Fruit fly (Drosophila melanogaster) whole organism, embryonic: ENCODE measurements around the gene CG18301.
A peak's percentile ranks its signal among the peaks of the same experiment; 100 is the strongest.

Experiments used
- Aef1 ChIP-seq: fragments of 200-800 bp; sonication (Bioruptor generic); IDR thresholded peaks from 3 replicates; pipeline ENCODE4 v1.3.6; 2022; ENCODE audit warnings: missing biosample characterization, missing genetic modification characterization
- Awh ChIP-seq: fragments of 200-800 bp; sonication (Bioruptor generic); IDR thresholded peaks from 2 replicates; pipeline ENCODE4, ENCODE4 v1.3.6; 2022; ENCODE audit warnings: missing biosample characterization, missing genetic modification characterization
- Bgb ChIP-seq: fragments of 200-800 bp; sonication (Bioruptor generic); IDR thresholded peaks from 2 replicates; pipeline ENCODE4 v1.3.6; 2022; ENCODE audit warnings: missing biosample characterization, missing genetic modification characterization; ENCODE audit not compliant: partially characterized antibody
- BtbVII ChIP-seq: fragments of 200-800 bp; sonication (Bioruptor generic); optimal IDR thresholded peaks from 3 replicates; lab custom pipeline; 2017; ENCODE audit warnings: missing biosample characterization, mild to moderate bottlenecking, missing genetic modification characterization
- CG10543 ChIP-seq: fragments of 200-800 bp; sonication (Bioruptor generic); optimal IDR thresholded peaks from 3 replicates; lab custom pipeline; 2017; ENCODE audit warnings: missing biosample characterization, mild to moderate bottlenecking, missing genetic modification characterization, moderate library complexity
- CG12236 ChIP-seq: fragments of 200-800 bp; sonication (Bioruptor generic); optimal IDR thresholded peaks from 2 replicates; lab custom pipeline; 2016; ENCODE audit warnings: missing biosample characterization, missing genetic modification characterization
- CG12744 ChIP-seq: fragments of 200-800 bp; sonication (Bioruptor generic); optimal IDR thresholded peaks from 2 replicates; lab custom pipeline; 2016; ENCODE audit warnings: missing biosample characterization, missing genetic modification characterization
- CG13296 ChIP-seq: fragments of 200-800 bp; sonication (Bioruptor generic); optimal IDR thresholded peaks from 3 replicates; lab custom pipeline; 2018; ENCODE audit warnings: missing biosample characterization, mild to moderate bottlenecking, missing genetic modification characterization
- CG15011 ChIP-seq: fragments of 200-800 bp; sonication (Bioruptor generic); optimal IDR thresholded peaks from 3 replicates; lab custom pipeline; 2018; ENCODE audit warnings: missing biosample characterization, mild to moderate bottlenecking, missing genetic modification characterization
- CG1529 ChIP-seq: fragments of 200-800 bp; sonication (Bioruptor generic); optimal IDR thresholded peaks from 3 replicates; lab custom pipeline; 2018; ENCODE audit warnings: missing biosample characterization, missing genetic modification characterization
- CG1647 ChIP-seq: fragments of 200-800 bp; sonication (Bioruptor generic); optimal IDR thresholded peaks from 3 replicates; lab custom pipeline; 2016; ENCODE audit warnings: missing biosample characterization, missing genetic modification characterization
- CG18262 ChIP-seq: fragments of 200-800 bp; optimal IDR thresholded peaks from 3 replicates; lab custom pipeline; 2019; ENCODE audit warnings: missing biosample characterization, mild to moderate bottlenecking, missing genetic modification characterization, moderate library complexity
- CG18599 ChIP-seq: fragments of 200-800 bp; sonication (Bioruptor generic); optimal IDR thresholded peaks from 3 replicates; lab custom pipeline; 2017; ENCODE audit warnings: missing biosample characterization, missing genetic modification characterization, mild to moderate bottlenecking, moderate library complexity, missing genetic modification reagents
- CG2712 ChIP-seq: fragments of 200-800 bp; optimal IDR thresholded peaks from 3 replicates; lab custom pipeline; 2019; ENCODE audit warnings: missing biosample characterization, mild to moderate bottlenecking, missing genetic modification characterization, moderate library complexity
- CG34422 ChIP-seq: fragments of 200-800 bp; sonication (Bioruptor generic); IDR thresholded peaks from 3 replicates; pipeline ENCODE4 v1.3.6; 2022; ENCODE audit warnings: missing biosample characterization, missing genetic modification characterization
- CG7556 ChIP-seq: fragments of 200-800 bp; sonication (Bioruptor generic); optimal IDR thresholded peaks from 2 replicates; lab custom pipeline; 2017; ENCODE audit warnings: missing biosample characterization, mild to moderate bottlenecking, missing genetic modification characterization
- CHES-1-like ChIP-seq: fragments of 200-800 bp; sonication (Bioruptor generic); optimal IDR thresholded peaks from 2 replicates; lab custom pipeline; 2016; ENCODE audit warnings: missing biosample characterization, missing genetic modification characterization
- CTCF ChIP-seq: fragments of 200-800 bp; sonication (Bioruptor generic); optimal IDR thresholded peaks from 2 replicates; lab custom pipeline; 2017; ENCODE audit warnings: missing biosample characterization, mild to moderate bottlenecking, missing genetic modification characterization, moderate library complexity
- Chrac-16 ChIP-seq: fragments of 200-800 bp; sonication (Bioruptor generic); optimal IDR thresholded peaks from 3 replicates; lab custom pipeline; 2016; ENCODE audit warnings: missing biosample characterization, missing genetic modification characterization
- Dad ChIP-seq: fragments of 200-800 bp; sonication (Bioruptor generic); optimal IDR thresholded peaks from 3 replicates; lab custom pipeline; 2016; ENCODE audit warnings: missing biosample characterization, missing genetic modification characterization
- Dp ChIP-seq: fragments of 200-800 bp; sonication (Bioruptor generic); optimal IDR thresholded peaks from 2 replicates; lab custom pipeline; 2018; ENCODE audit warnings: missing biosample characterization, mild to moderate bottlenecking, missing genetic modification characterization, moderate library complexity
- Dref ChIP-seq: fragments of 200-800 bp; sonication (Bioruptor generic); IDR thresholded peaks from 2 replicates; pipeline ENCODE4 v1.3.6; 2022; ENCODE audit warnings: missing biosample characterization, missing genetic modification characterization
- HHEX ChIP-seq: fragments of 200-800 bp; sonication (Bioruptor generic); optimal IDR thresholded peaks from 3 replicates; lab custom pipeline; 2017; ENCODE audit warnings: missing biosample characterization, mild to moderate bottlenecking, missing genetic modification characterization, missing genetic modification reagents
- Jarid2 ChIP-seq: fragments of 200-800 bp; sonication (Bioruptor generic); optimal IDR thresholded peaks from 3 replicates; lab custom pipeline; 2017; ENCODE audit warnings: mild to moderate bottlenecking, missing biosample characterization, missing genetic modification reagents, missing genetic modification characterization
- Max ChIP-seq: fragments of 200-800 bp; sonication (Bioruptor generic); optimal IDR thresholded peaks from 2 replicates; lab custom pipeline; 2016; ENCODE audit warnings: missing biosample characterization, mild to moderate bottlenecking, missing genetic modification characterization
- NC2β ChIP-seq: fragments of 200-800 bp; sonication (Bioruptor generic); optimal IDR thresholded peaks from 2 replicates; lab custom pipeline; 2016; ENCODE audit warnings: missing biosample characterization, missing genetic modification characterization
- Pdp1 ChIP-seq, 2 experiments: fragments of 200-800 bp; sonication (Bioruptor generic); optimal IDR thresholded peaks; 3 replicates each; lab custom pipeline; 2016; ENCODE audit warnings: missing biosample characterization in 2 of 2, missing genetic modification characterization in 2 of 2, mild to moderate bottlenecking in 1 of 2, moderate library complexity in 1 of 2
- Rfx ChIP-seq: fragments of 200-800 bp; sonication (Bioruptor generic); IDR thresholded peaks from 2 replicates; pipeline ENCODE4 v1.3.6; 2022; ENCODE audit warnings: missing biosample characterization, missing genetic modification characterization
- Side ChIP-seq: fragments of 200-800 bp; sonication (Bioruptor generic); optimal IDR thresholded peaks from 2 replicates; lab custom pipeline; 2016; ENCODE audit warnings: missing biosample characterization, missing genetic modification characterization
- TFAM ChIP-seq: fragments of 200-800 bp; sonication (Bioruptor generic); optimal IDR thresholded peaks from 2 replicates; lab custom pipeline; 2017; ENCODE audit warnings: missing biosample characterization, missing genetic modification characterization, inconsistent platforms
- Trl ChIP-seq, 3 experiments: fragments of >200 bp in 2 of 3; fragments of 200-800 bp in 1 of 3; sonication (Bioruptor generic) in 1 of 3; optimal IDR thresholded peaks; 2 replicates in 1 of 3; 3 replicates in 2 of 3; lab custom pipeline; 2016 to 2017; ENCODE audit warnings: missing biosample characterization in 1 of 3, missing genetic modification characterization in 1 of 3
- dan ChIP-seq: fragments of 200-800 bp; sonication (Bioruptor generic); IDR thresholded peaks from 2 replicates; pipeline ENCODE4 v1.3.6; 2022; ENCODE audit warnings: missing biosample characterization, missing genetic modification characterization
- eve ChIP-seq, 2 experiments: fragments of >200 bp; optimal IDR thresholded peaks; 2 replicates each; lab custom pipeline; 2017; ENCODE audit warnings: missing biosample characterization in 2 of 2, missing genetic modification characterization in 2 of 2
- ftz-f1 ChIP-seq: fragments of 200-800 bp; sonication (Bioruptor generic); optimal IDR thresholded peaks from 2 replicates; lab custom pipeline; 2016; ENCODE audit warnings: missing biosample characterization, missing genetic modification characterization
- gcm2 ChIP-seq: fragments of 200-800 bp; sonication (Bioruptor generic); optimal IDR thresholded peaks from 2 replicates; lab custom pipeline; 2016; ENCODE audit warnings: missing biosample characterization, missing genetic modification characterization
- hth ChIP-seq: fragments of >200 bp; optimal IDR thresholded peaks from 2 replicates; lab custom pipeline; 2017; ENCODE audit warnings: inconsistent platforms
- jing ChIP-seq: fragments of 200-800 bp; sonication (Bioruptor generic); optimal IDR thresholded peaks from 2 replicates; lab custom pipeline; 2018; ENCODE audit warnings: missing biosample characterization, mild to moderate bottlenecking, missing genetic modification characterization
- lab ChIP-seq: fragments of 200-800 bp; sonication (Bioruptor generic); optimal IDR thresholded peaks from 3 replicates; lab custom pipeline; 2017; ENCODE audit warnings: missing biosample characterization, missing genetic modification characterization, mild to moderate bottlenecking, moderate library complexity, missing genetic modification reagents
- maf-S ChIP-seq: fragments of 200-800 bp; sonication (Bioruptor generic); optimal IDR thresholded peaks from 2 replicates; lab custom pipeline; 2016; ENCODE audit warnings: missing biosample characterization, missing genetic modification characterization
- mirr ChIP-seq: fragments of 200-800 bp; sonication (Bioruptor generic); optimal IDR thresholded peaks from 3 replicates; lab custom pipeline; 2018; ENCODE audit warnings: missing biosample characterization, mild to moderate bottlenecking, missing genetic modification characterization
- oc ChIP-seq: fragments of 200-800 bp; sonication (Bioruptor generic); optimal IDR thresholded peaks from 2 replicates; lab custom pipeline; 2018; ENCODE audit warnings: missing biosample characterization, mild to moderate bottlenecking, missing genetic modification characterization, moderate library complexity
- onecut ChIP-seq: fragments of 200-800 bp; sonication (Bioruptor generic); IDR thresholded peaks from 2 replicates; pipeline ENCODE4 v1.3.6; 2022; ENCODE audit warnings: missing biosample characterization, missing genetic modification characterization
- otp ChIP-seq: fragments of 200-800 bp; sonication (Bioruptor generic); IDR thresholded peaks from 3 replicates; pipeline ENCODE4, ENCODE4 v1.3.6; 2022; ENCODE audit warnings: missing biosample characterization, missing genetic modification characterization
- pfk ChIP-seq: fragments of 200-800 bp; sonication (Bioruptor generic); optimal IDR thresholded peaks from 2 replicates; lab custom pipeline; 2018; ENCODE audit warnings: missing biosample characterization, mild to moderate bottlenecking, missing genetic modification characterization, moderate library complexity
- pho ChIP-seq: fragments of 200-800 bp; sonication (Bioruptor generic); optimal IDR thresholded peaks from 2 replicates; lab custom pipeline; 2016; ENCODE audit warnings: missing biosample characterization, missing genetic modification characterization
- pita ChIP-seq: fragments of 200-800 bp; sonication (Bioruptor generic); optimal IDR thresholded peaks from 2 replicates; lab custom pipeline; 2017; ENCODE audit warnings: missing biosample characterization, mild to moderate bottlenecking, missing genetic modification characterization
- sd ChIP-seq: fragments of 200-800 bp; sonication (Bioruptor generic); optimal IDR thresholded peaks from 3 replicates; lab custom pipeline; 2018; ENCODE audit warnings: missing biosample characterization, mild to moderate bottlenecking, missing genetic modification characterization, moderate library complexity
- vfl ChIP-seq: fragments of 200-800 bp; sonication (Bioruptor generic); optimal IDR thresholded peaks from 2 replicates; lab custom pipeline; 2016; ENCODE audit warnings: missing biosample characterization, missing genetic modification characterization
- wek ChIP-seq: fragments of 200-800 bp; sonication (Bioruptor generic); optimal IDR thresholded peaks from 3 replicates; lab custom pipeline; 2018; ENCODE audit warnings: missing biosample characterization, mild to moderate bottlenecking, missing genetic modification characterization, moderate library complexity

Gene CG18301

DNA sequence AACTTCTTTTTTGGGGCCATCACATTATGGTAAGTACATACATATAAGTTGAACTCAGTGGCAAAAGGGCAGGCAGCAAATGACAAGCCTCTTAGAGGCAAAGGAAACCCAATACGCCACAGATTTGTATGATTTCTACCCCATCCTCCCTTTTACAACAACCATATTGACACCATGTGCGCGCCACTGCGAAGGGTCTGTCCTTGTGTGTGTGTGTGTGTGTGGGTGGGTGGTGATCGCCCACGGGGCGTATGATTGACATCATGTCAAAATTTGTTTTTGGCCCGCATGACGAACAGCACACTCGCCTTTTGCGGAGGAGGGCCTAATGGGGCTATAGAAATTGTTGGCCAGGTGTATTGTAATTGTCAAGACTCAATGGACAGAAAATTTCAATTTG lies 32.0 kb upstream of the CG18301 start (continued):
- TF ChIP-seq CG1529 (GFP tag; lab: Kevin White, UChicago) (no peak), Aef1 (GFP tag; lab: Robert Waterston, UW) (no peak), CG18262 (tag; lab: Kevin White, UChicago) (no peak), BtbVII (GFP tag; lab: Kevin White, UChicago) (peak; percentile 53), TFAM (no peak), NC2β (GFP tag; lab: Kevin White, UChicago) (no peak), Dref (no peak), ftz-f1 (GFP tag; lab: Kevin White, UChicago) (no peak), vfl (no peak), CG18599 (peak; percentile 6), CG12744 (no peak), CG2712 (tag; lab: Kevin White, UChicago) (no peak), Jarid2 (GFP tag; lab: Kevin White, UChicago) (no peak), Dp (GFP tag; lab: Kevin White, UChicago) (no peak), Bgb (no peak), Rfx (GFP tag; lab: Robert Waterston, UW) (0 out of 2 replicates have a peak, but pooled peaks have one; percentile 12), Awh (GFP tag; lab: Robert Waterston, UW) (peak; percentile 30; the same call in 1 of the 2 replicates), gcm2 (GFP tag; lab: Kevin White, UChicago) (no peak), CG10543 (GFP tag; lab: Kevin White, UChicago) (peak; percentile 44), Chrac-16 (no peak), mirr (GFP tag; lab: Kevin White, UChicago) (peak; percentile 58), Trl (optimal IDR thresholded peaks at IDR 0.05; lab: Kevin White, UChicago) (no peak), Trl (GFP tag; optimal IDR thresholded peaks at IDR 0.05; lab: Kevin White, UChicago) (no peak), CG34422 (GFP tag; lab: Robert Waterston, UW) (no peak), CG13296 (GFP tag; lab: Kevin White, UChicago) (no peak), dan (no peak), HHEX (GFP tag; lab: Kevin White, UChicago) (no peak), CHES-1-like (GFP tag; lab: Kevin White, UChicago) (no peak), pita (GFP tag; lab: Kevin White, UChicago) (no peak), sd (tag; lab: Kevin White, UChicago) (peak; percentile 27), CTCF (GFP tag; lab: Kevin White, UChicago) (no peak), CG1647 (no peak), Side (GFP tag; lab: Kevin White, UChicago) (no peak), otp (GFP tag; lab: Robert Waterston, UW) (0 out of 3 replicates have a peak, but pooled peaks have one; percentile 6), lab (GFP tag; lab: Kevin White, UChicago) (peak; percentile 48)

- TF ChIP-seq CG15011 (GFP tag; lab: Kevin White, UChicago) (no peak), hth (lab: Kevin White, UChicago) (no peak), Dad (no peak), oc (tag; lab: Kevin White, UChicago) (no peak), BtbVII (GFP tag; lab: Kevin White, UChicago) (peak; percentile 7), onecut (GFP tag; lab: Robert Waterston, UW) (peak; percentile 40; the same call in 1 of the 2 replicates), sd (tag; lab: Kevin White, UChicago) (peak; percentile 54), Pdp1 (GFP tag; optimal IDR thresholded peaks at IDR 0.05; lab: Kevin White, UChicago) (peak in 1 of 2 experiments; percentile 23), Max (GFP tag; lab: Kevin White, UChicago) (no peak), wek (no peak), maf-S (GFP tag; lab: Kevin White, UChicago) (no peak), pho (GFP tag; lab: Kevin White, UChicago) (no peak), jing (GFP tag; lab: Kevin White, UChicago) (no peak), CG12236 (GFP tag; lab: Kevin White, UChicago) (no peak), pfk (GFP tag; lab: Kevin White, UChicago) (no peak), eve (GFP tag; optimal IDR thresholded peaks at IDR 0.05; lab: Kevin White, UChicago) (peak in 1 of 2 experiments; percentile 33), CG7556 (GFP tag; lab: Kevin White, UChicago) (no peak)
Measured at dm6 chr2L:10500309-10500974, 31.2 kb upstream of the CG18301 start.
